Fruit fly (Drosophila melanogaster): ENCODE results near the gene CG11537.
A peak's percentile ranks its signal among the peaks of the same experiment; 100 is the strongest.

Gene CG11537

dm6 chr3L:3096073-3096725 is 47.1 kb downstream of the CG11537 start (continued):
- TF ChIP-seq hbn (GFP tag; IDR thresholded peaks at IDR 0.05; ENCODE audit: partially characterized antibody) (no peak), repo (GFP tag; optimal IDR thresholded peaks at IDR 0.05) (no peak), eyg (GFP tag; optimal IDR thresholded peaks at IDR 0.05) (no peak), Hmx (GFP tag; optimal IDR thresholded peaks at IDR 0.05) (no peak), Mes4 (GFP tag; optimal IDR thresholded peaks at IDR 0.05) (no peak), z (GFP tag; IDR thresholded peaks at IDR 0.05) (no peak), CG12236 (GFP tag; optimal IDR thresholded peaks at IDR 0.05) (no peak), CG13775 (GFP tag; optimal IDR thresholded peaks at IDR 0.05) (no peak), Stat92E (GFP tag; optimal IDR thresholded peaks at IDR 0.05) (peak in 1 of 3 experiments; percentile 12), prd (optimal IDR thresholded peaks at IDR 0.05) (no peak), prd (GFP tag; IDR thresholded peaks at IDR 0.05) (no peak), CG9797 (GFP tag; optimal IDR thresholded peaks at IDR 0.05) (no peak), stwl (tag; optimal IDR thresholded peaks at IDR 0.05) (no peak), dpn (GFP tag; optimal IDR thresholded peaks at IDR 0.05) (no peak), CG11504 (tag; optimal IDR thresholded peaks at IDR 0.05) (no peak), ind (GFP tag; optimal IDR thresholded peaks at IDR 0.05) (peak; percentile 11), CG5245 (GFP tag; optimal IDR thresholded peaks at IDR 0.05) (no peak), tin (GFP tag; optimal IDR thresholded peaks at IDR 0.05) (no peak), CG17186 (GFP tag; optimal IDR thresholded peaks at IDR 0.05) (no peak), gcm2 (GFP tag; optimal IDR thresholded peaks at IDR 0.05) (no peak), CTCF (GFP tag; optimal IDR thresholded peaks at IDR 0.05) (no peak), mam (GFP tag; optimal IDR thresholded peaks at IDR 0.05) (peak; percentile 9), nom (GFP tag; optimal IDR thresholded peaks at IDR 0.05) (no peak), tll (GFP tag; optimal IDR thresholded peaks at IDR 0.05) (no peak), CG9727 (GFP tag; optimal IDR thresholded peaks at IDR 0.05) (no peak), Mrtf (GFP tag; IDR thresholded peaks at IDR 0.05) (no peak), gt (GFP tag; IDR thresholded peaks at IDR 0.05) (no peak), psq (GFP tag; optimal IDR thresholded peaks at IDR 0.05) (no peak), ac (GFP tag; optimal IDR thresholded peaks at IDR 0.05) (no peak), CG6854 (GFP tag; optimal IDR thresholded peaks at IDR 0.05) (no peak), CG16863 (GFP tag; optimal IDR thresholded peaks at IDR 0.05) (no peak), H2.0 (GFP tag; IDR thresholded peaks at IDR 0.05) (peak; percentile 20; the same call in 1 of the 2 replicates), CG18764 (GFP tag; optimal IDR thresholded peaks at IDR 0.05) (no peak), CG2712 (tag; optimal IDR thresholded peaks at IDR 0.05) (no peak), CG17385 (GFP tag; optimal IDR thresholded peaks at IDR 0.05) (no peak), CG3407 (GFP tag; optimal IDR thresholded peaks at IDR 0.05) (no peak), btn (GFP tag; optimal IDR thresholded peaks at IDR 0.05) (no peak), CG4617 (GFP tag; optimal IDR thresholded peaks at IDR 0.05; ENCODE audit: borderline replicate concordance) (no peak), Max (GFP tag; optimal IDR thresholded peaks at IDR 0.05) (no peak), CG34422 (GFP tag; IDR thresholded peaks at IDR 0.05) (no peak; the same call in 2 of the 3 replicates), Kr (GFP tag; optimal IDR thresholded peaks at IDR 0.05) (no peak), Side (GFP tag; optimal IDR thresholded peaks at IDR 0.05) (no peak), Abd-B (GFP tag; optimal IDR thresholded peaks at IDR 0.05) (no peak), salm (tag; optimal IDR thresholded peaks at IDR 0.05) (no peak), Blimp-1 (GFP tag; optimal IDR thresholded peaks at IDR 0.05) (no peak), B-H1 (GFP tag; IDR thresholded peaks at IDR 0.05) (no peak), amos (GFP tag; IDR thresholded peaks at IDR 0.05; ENCODE audit: partially characterized antibody) (peak; percentile 81), ato (GFP tag; IDR thresholded peaks at IDR 0.05; ENCODE audit: partially characterized antibody) (peak; percentile 93), sc (optimal IDR thresholded peaks at IDR 0.05) (no peak), sc (GFP tag; optimal IDR thresholded peaks at IDR 0.05) (no peak), CG18262 (tag; optimal IDR thresholded peaks at IDR 0.05) (peak; percentile 38)

All from whole organism, embryonic.